Fruit fly (Drosophila melanogaster): Measurements from ENCODE around the gene ppk28.
A peak's percentile ranks its signal among the peaks of the same experiment; 100 is the strongest.

ppk28 gene

DNA sequence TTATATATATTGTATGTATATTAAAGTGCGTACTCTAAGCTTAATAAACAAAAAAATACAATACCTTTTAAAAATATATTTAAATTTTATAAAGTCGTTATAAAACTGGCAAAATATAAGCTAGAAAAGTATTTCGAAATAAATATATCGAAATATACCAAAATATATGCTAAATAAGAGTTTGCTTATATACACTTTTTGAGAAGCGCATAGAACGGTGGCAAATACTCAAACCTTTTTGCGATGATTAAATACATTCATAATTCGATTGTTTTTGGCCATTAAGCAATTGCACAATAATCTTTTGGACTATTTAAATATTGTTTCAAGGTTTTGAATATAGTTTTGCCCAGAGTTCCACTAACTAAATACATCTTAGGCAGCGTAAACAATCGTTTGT is 3.2 kb downstream of the ppk28 start (continued):
- TF ChIP-seq CG12744 (GFP tag; optimal IDR thresholded peaks at IDR 0.05): no peak

DNA sequence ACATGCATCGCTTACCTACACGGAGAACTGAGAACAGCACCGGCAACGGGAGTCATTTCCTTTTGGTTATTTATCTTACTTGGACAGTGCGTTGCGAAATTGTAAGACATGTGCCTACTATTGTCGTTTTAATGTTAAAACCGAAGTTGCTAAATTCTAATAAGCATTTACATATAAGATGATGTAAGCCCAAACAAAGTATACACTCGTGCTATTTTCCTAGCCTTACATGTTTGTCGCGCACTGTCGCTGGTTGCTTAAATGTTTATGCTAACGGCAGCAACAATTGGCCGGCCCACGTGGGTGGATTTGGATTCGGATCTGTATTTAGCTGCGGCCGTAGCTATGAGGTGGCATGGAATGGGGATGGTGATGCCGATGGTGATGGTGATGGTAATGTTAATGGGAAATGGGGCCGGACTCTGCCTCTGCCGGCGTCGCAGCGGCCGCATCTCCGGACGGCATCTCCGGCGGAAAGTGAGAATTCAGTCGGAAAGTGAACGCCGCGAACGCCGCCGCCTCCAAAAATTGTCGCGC is 5.4 kb downstream of the ppk28 start, which contains the start of gene CG4829:
Gene CG4829 (plus strand): TSS at position 487 of the 537 bp plus-strand sequence.
- TF ChIP-seq HLH54F (GFP tag; optimal IDR thresholded peaks at IDR 0.05) (peak; percentile 81), CHES-1-like (GFP tag; optimal IDR thresholded peaks at IDR 0.05) (peak; percentile 66), lbe (GFP tag; optimal IDR thresholded peaks at IDR 0.05) (no peak), btn (GFP tag; optimal IDR thresholded peaks at IDR 0.05) (peak; percentile 76), CG14710 (tag; optimal IDR thresholded peaks at IDR 0.05) (peak; percentile 78), Hr78 (GFP tag; optimal IDR thresholded peaks at IDR 0.05) (peak in 1 of 2 experiments; percentile 61), Bdp1 (GFP tag; optimal IDR thresholded peaks at IDR 0.05) (peak; percentile 65), ap (GFP tag; IDR thresholded peaks at IDR 0.05) (peak; percentile 83), CG6683 (GFP tag; optimal IDR thresholded peaks at IDR 0.05) (peak; percentile 64), Abd-B (GFP tag; optimal IDR thresholded peaks at IDR 0.05) (peak; percentile 69), ci (GFP tag; IDR thresholded peaks at IDR 0.05) (peak; percentile 93), NC2α (GFP tag; optimal IDR thresholded peaks at IDR 0.05) (peak; percentile 64), disco-r (GFP tag; optimal IDR thresholded peaks at IDR 0.05) (peak; percentile 61), Hmr (GFP tag; optimal IDR thresholded peaks at IDR 0.05) (peak; percentile 83), Lim3 (GFP tag; IDR thresholded peaks at IDR 0.05) (peak; percentile 60), twi (tag; optimal IDR thresholded peaks at IDR 0.05) (peak; percentile 72), CG15514 (GFP tag; optimal IDR thresholded peaks at IDR 0.05) (peak; percentile 77), vnd (GFP tag; IDR thresholded peaks at IDR 0.05; ENCODE audit: partially characterized antibody) (no peak), Myb (GFP tag; optimal IDR thresholded peaks at IDR 0.05) (peak; percentile 58), CG17912 (GFP tag; optimal IDR thresholded peaks at IDR 0.05) (peak; percentile 79), CG10267 (tag; optimal IDR thresholded peaks at IDR 0.05) (peak; percentile 80), dysf (GFP tag; IDR thresholded peaks at IDR 0.05) (peak; percentile 94), CG16863 (GFP tag; optimal IDR thresholded peaks at IDR 0.05) (peak; percentile 82), bsh (GFP tag; optimal IDR thresholded peaks at IDR 0.05) (peak in 1 of 2 experiments; percentile 92), Sry-β (GFP tag; optimal IDR thresholded peaks at IDR 0.05) (peak; percentile 6), CG13624 (GFP tag; optimal IDR thresholded peaks at IDR 0.05) (peak; percentile 86), tgo (GFP tag; IDR thresholded peaks at IDR 0.05) (peak; percentile 87), Jarid2 (GFP tag; optimal IDR thresholded peaks at IDR 0.05) (peak; percentile 64), bab2 (GFP tag; optimal IDR thresholded peaks at IDR 0.05) (peak; percentile 86), CG30020 (tag; optimal IDR thresholded peaks at IDR 0.05) (peak; percentile 33), CG6791 (GFP tag; IDR thresholded peaks at IDR 0.05; ENCODE audit: partially characterized antibody) (no peak), CG4282 (GFP tag; optimal IDR thresholded peaks at IDR 0.05) (peak; percentile 71), exex (tag; optimal IDR thresholded peaks at IDR 0.05) (peak; percentile 63), CG13123 (GFP tag; optimal IDR thresholded peaks at IDR 0.05) (peak; percentile 66), jigr1 (GFP tag; IDR thresholded peaks at IDR 0.05) (peak; percentile 77), CG3163 (GFP tag; optimal IDR thresholded peaks at IDR 0.05) (peak; percentile 56), pan (optimal IDR thresholded peaks at IDR 0.05) (no peak), pan (GFP tag; optimal IDR thresholded peaks at IDR 0.05 in 1 of 2, IDR thresholded peaks at IDR 0.05 in 1 of 2) (peak in 1 of 2 experiments; percentile 88), aop (GFP tag; IDR thresholded peaks at IDR 0.05) (no peak), Hmx (GFP tag; optimal IDR thresholded peaks at IDR 0.05) (peak; percentile 1), lmd (GFP tag; IDR thresholded peaks at IDR 0.05) (peak; percentile 92), nom (GFP tag; optimal IDR thresholded peaks at IDR 0.05) (no peak), CG1602 (GFP tag; optimal IDR thresholded peaks at IDR 0.05) (peak; percentile 75), cato (GFP tag; optimal IDR thresholded peaks at IDR 0.05; ENCODE audit: borderline replicate concordance) (peak; percentile 69), Pdp1 (GFP tag; optimal IDR thresholded peaks at IDR 0.05) (peak; percentile 83 to 87), sisA (GFP tag; IDR thresholded peaks at IDR 0.05) (peak; percentile 92), H2.0 (GFP tag; IDR thresholded peaks at IDR 0.05) (peak; percentile 88)

All from whole organism, embryonic.